Fruit fly (Drosophila melanogaster) whole organism, embryonic: ENCODE measurements around the gene CG8677.
A peak's percentile ranks its signal among the peaks of the same experiment; 100 is the strongest.

ENCODE experiments used
- Abd-B ChIP-seq: fragments of 200-800 bp; sonication (Bioruptor generic); optimal IDR thresholded peaks from 2 replicates; lab custom pipeline; 2018; ENCODE audit warnings: missing biosample characterization, mild to moderate bottlenecking, missing genetic modification characterization, moderate library complexity
- Blimp-1 ChIP-seq: fragments of 200-800 bp; sonication (Bioruptor generic); optimal IDR thresholded peaks from 3 replicates; lab custom pipeline; 2018; ENCODE audit warnings: missing biosample characterization, missing genetic modification characterization, mild to moderate bottlenecking, moderate library complexity, missing genetic modification reagents
- CG11398 ChIP-seq: fragments of 200-800 bp; sonication (Bioruptor generic); optimal IDR thresholded peaks from 2 replicates; lab custom pipeline; 2016; ENCODE audit warnings: missing biosample characterization, missing genetic modification characterization
- CG11695 ChIP-seq: fragments of 200-800 bp; sonication (Bioruptor generic); IDR thresholded peaks from 3 replicates; pipeline ENCODE4 v1.3.6; 2022; ENCODE audit warnings: missing biosample characterization, missing genetic modification characterization
- CG13287 ChIP-seq: fragments of 200-800 bp; sonication (Bioruptor generic); IDR thresholded peaks from 2 replicates; pipeline ENCODE4 v1.3.6; 2022; ENCODE audit warnings: missing biosample characterization, missing genetic modification characterization; ENCODE audit not compliant: partially characterized antibody
- CG14710 ChIP-seq: fragments of 200-800 bp; sonication (Bioruptor generic); optimal IDR thresholded peaks from 3 replicates; lab custom pipeline; 2019; ENCODE audit warnings: missing biosample characterization, mild to moderate bottlenecking, missing genetic modification characterization, moderate library complexity
- CG15514 ChIP-seq: fragments of 200-800 bp; sonication (Bioruptor generic); optimal IDR thresholded peaks from 3 replicates; lab custom pipeline; 2017; ENCODE audit warnings: missing biosample characterization, missing genetic modification characterization, mild to moderate bottlenecking, moderate library complexity, missing genetic modification reagents
- CG15696 ChIP-seq: fragments of 200-800 bp; sonication (Bioruptor generic); optimal IDR thresholded peaks from 2 replicates; lab custom pipeline; 2019; ENCODE audit warnings: missing biosample characterization, mild to moderate bottlenecking, missing genetic modification characterization, moderate library complexity
- CG1603 ChIP-seq: fragments of 200-800 bp; sonication (Bioruptor generic); optimal IDR thresholded peaks from 2 replicates; lab custom pipeline; 2019; ENCODE audit warnings: missing biosample characterization, mild to moderate bottlenecking, missing genetic modification characterization, moderate library complexity
- CG17186 ChIP-seq: fragments of 200-800 bp; sonication (Bioruptor generic); optimal IDR thresholded peaks from 3 replicates; lab custom pipeline; 2017; ENCODE audit warnings: missing biosample characterization, missing genetic modification reagents, missing genetic modification characterization
- CG18599 ChIP-seq: fragments of 200-800 bp; sonication (Bioruptor generic); optimal IDR thresholded peaks from 3 replicates; lab custom pipeline; 2017; ENCODE audit warnings: missing biosample characterization, missing genetic modification characterization, mild to moderate bottlenecking, moderate library complexity, missing genetic modification reagents
- CG18619 ChIP-seq: fragments of 200-800 bp; sonication (Bioruptor generic); optimal IDR thresholded peaks from 3 replicates; lab custom pipeline; 2017; ENCODE audit warnings: missing biosample characterization, mild to moderate bottlenecking, missing genetic modification characterization
- CG2712 ChIP-seq: fragments of 200-800 bp; optimal IDR thresholded peaks from 3 replicates; lab custom pipeline; 2019; ENCODE audit warnings: missing biosample characterization, mild to moderate bottlenecking, missing genetic modification characterization, moderate library complexity
- CG4360 ChIP-seq: fragments of 200-800 bp; sonication (Bioruptor generic); IDR thresholded peaks from 2 replicates; pipeline ENCODE4 v1.3.6; 2022; ENCODE audit warnings: missing biosample characterization, missing genetic modification characterization
- CG7271 ChIP-seq: fragments of 200-800 bp; sonication (Bioruptor generic); optimal IDR thresholded peaks from 2 replicates; lab custom pipeline; 2018; ENCODE audit warnings: missing biosample characterization, mild to moderate bottlenecking, missing genetic modification characterization, moderate library complexity
- CG8290 ChIP-seq, 3 experiments: fragments of 200-800 bp; sonication (Bioruptor generic); optimal IDR thresholded peaks; 2 replicates each; lab custom pipeline; 2016 to 2019; ENCODE audit warnings: missing biosample characterization in 3 of 3, missing genetic modification characterization in 3 of 3, mild to moderate bottlenecking in 2 of 3, moderate library complexity in 1 of 3
- CG8478 ChIP-seq: fragments of >200 bp; optimal IDR thresholded peaks from 2 replicates; lab custom pipeline; 2018
- CG9932 ChIP-seq: fragments of 200-800 bp; sonication (Bioruptor generic); IDR thresholded peaks from 2 replicates; pipeline ENCODE4 v1.3.6; 2022; ENCODE audit warnings: missing biosample characterization, missing genetic modification characterization
- Doc2 ChIP-seq: fragments of 200-800 bp; sonication (Bioruptor generic); IDR thresholded peaks from 2 replicates; pipeline ENCODE4 v1.3.6; 2022; ENCODE audit warnings: missing biosample characterization, missing genetic modification characterization
- Dref ChIP-seq: fragments of 200-800 bp; sonication (Bioruptor generic); IDR thresholded peaks from 2 replicates; pipeline ENCODE4 v1.3.6; 2022; ENCODE audit warnings: missing biosample characterization, missing genetic modification characterization
- E2f2 ChIP-seq: fragments of 200-800 bp; sonication (Bioruptor generic); IDR thresholded peaks from 2 replicates; pipeline ENCODE4 v1.3.6; 2022; ENCODE audit warnings: missing biosample characterization, missing genetic modification characterization
- Ets97D ChIP-seq: fragments of 200-800 bp; sonication (Bioruptor generic); optimal IDR thresholded peaks from 3 replicates; lab custom pipeline; 2016; ENCODE audit warnings: missing biosample characterization, missing genetic modification characterization
- Gug ChIP-seq: fragments of 200-800 bp; sonication (Bioruptor generic); IDR thresholded peaks from 4 replicates; pipeline ENCODE4 v1.3.6; 2022; ENCODE audit warnings: missing biosample characterization, missing genetic modification characterization
- HLH4C ChIP-seq: fragments of 200-800 bp; sonication (Bioruptor generic); IDR thresholded peaks from 3 replicates; pipeline ENCODE4 v1.3.6; 2022; ENCODE audit warnings: missing biosample characterization, missing genetic modification characterization; ENCODE audit not compliant: partially characterized antibody
- MBD-R2 ChIP-seq: fragments of 200-800 bp; sonication (Bioruptor generic); IDR thresholded peaks from 2 replicates; pipeline ENCODE4 v1.3.6; 2022; ENCODE audit warnings: missing biosample characterization, missing genetic modification characterization
- Nf-YC ChIP-seq: fragments of 200-800 bp; optimal IDR thresholded peaks from 3 replicates; lab custom pipeline; 2019; ENCODE audit warnings: missing biosample characterization, mild to moderate bottlenecking, missing genetic modification characterization, moderate library complexity
- Opbp ChIP-seq: fragments of 200-800 bp; sonication (Bioruptor generic); IDR thresholded peaks from 3 replicates; pipeline ENCODE4 v1.3.6; 2022; ENCODE audit warnings: missing biosample characterization, missing genetic modification characterization; ENCODE audit not compliant: partially characterized antibody
- Scr ChIP-seq: fragments of 200-800 bp; sonication (Bioruptor generic); IDR thresholded peaks from 2 replicates; pipeline ENCODE4 v1.3.6; 2022; ENCODE audit warnings: missing biosample characterization, missing genetic modification characterization; ENCODE audit not compliant: partially characterized antibody
- Sin3A ChIP-seq: fragments of >200 bp; optimal IDR thresholded peaks from 2 replicates; lab custom pipeline; 2018
- Sry-β ChIP-seq: fragments of 200-800 bp; sonication (Bioruptor generic); optimal IDR thresholded peaks from 2 replicates; lab custom pipeline; 2018; ENCODE audit warnings: missing biosample characterization, mild to moderate bottlenecking, missing genetic modification characterization, moderate library complexity
- Trl ChIP-seq, 3 experiments: fragments of >200 bp in 2 of 3; fragments of 200-800 bp in 1 of 3; sonication (Bioruptor generic) in 1 of 3; optimal IDR thresholded peaks; 2 replicates in 1 of 3; 3 replicates in 2 of 3; lab custom pipeline; 2016 to 2017; ENCODE audit warnings: missing biosample characterization in 1 of 3, missing genetic modification characterization in 1 of 3
- ash1 ChIP-seq: fragments of 200-800 bp; sonication (Bioruptor generic); optimal IDR thresholded peaks from 2 replicates; lab custom pipeline; 2018; ENCODE audit warnings: missing biosample characterization, mild to moderate bottlenecking, missing genetic modification characterization
- cg ChIP-seq: fragments of 200-800 bp; sonication (Bioruptor generic); optimal IDR thresholded peaks from 3 replicates; lab custom pipeline; 2019; ENCODE audit warnings: missing biosample characterization, mild to moderate bottlenecking, missing genetic modification characterization, moderate library complexity
- chm ChIP-seq: fragments of 200-800 bp; sonication (Bioruptor generic); IDR thresholded peaks from 2 replicates; pipeline ENCODE4 v1.3.6; 2022; ENCODE audit warnings: missing biosample characterization, missing genetic modification characterization
- crp ChIP-seq, 2 experiments: fragments of 200-800 bp; sonication (Bioruptor generic); optimal IDR thresholded peaks; 2 replicates in 1 of 2; 3 replicates in 1 of 2; lab custom pipeline; 2017; ENCODE audit warnings: missing biosample characterization in 2 of 2, missing genetic modification characterization in 2 of 2, mild to moderate bottlenecking in 1 of 2, moderate library complexity in 1 of 2
- cwo ChIP-seq: fragments of 200-800 bp; sonication (Bioruptor generic); optimal IDR thresholded peaks from 3 replicates; lab custom pipeline; 2017; ENCODE audit warnings: missing biosample characterization, missing genetic modification characterization, mild to moderate bottlenecking, moderate library complexity, missing genetic modification reagents
- dm ChIP-seq: fragments of 200-800 bp; sonication (Bioruptor generic); optimal IDR thresholded peaks from 3 replicates; lab custom pipeline; 2016; ENCODE audit warnings: missing biosample characterization, missing genetic modification characterization
- ftz-f1 ChIP-seq: fragments of 200-800 bp; sonication (Bioruptor generic); optimal IDR thresholded peaks from 2 replicates; lab custom pipeline; 2016; ENCODE audit warnings: missing biosample characterization, missing genetic modification characterization
- hkb ChIP-seq, 2 experiments: fragments of 200-800 bp in 1 of 2; fragments of >200 bp in 1 of 2; sonication (Bioruptor generic) in 1 of 2; IDR thresholded peaks in 1 of 2; optimal IDR thresholded peaks in 1 of 2; 2 replicates each; pipeline versions ENCODE4 v1.3.6 to Lab custom; 2017 to 2022; ENCODE audit warnings: missing biosample characterization in 1 of 2, missing genetic modification characterization in 1 of 2
- jing ChIP-seq: fragments of 200-800 bp; sonication (Bioruptor generic); optimal IDR thresholded peaks from 2 replicates; lab custom pipeline; 2018; ENCODE audit warnings: missing biosample characterization, mild to moderate bottlenecking, missing genetic modification characterization
- lmd ChIP-seq: fragments of 200-800 bp; sonication (Bioruptor generic); IDR thresholded peaks from 2 replicates; pipeline ENCODE4 v1.3.6; 2022; ENCODE audit warnings: missing biosample characterization, missing genetic modification characterization
- nerfin-2 ChIP-seq: fragments of 200-800 bp; sonication (Bioruptor generic); IDR thresholded peaks from 2 replicates; pipeline ENCODE4 v1.3.6; 2022; ENCODE audit warnings: missing biosample characterization, missing genetic modification characterization; ENCODE audit not compliant: partially characterized antibody
- oc ChIP-seq: fragments of 200-800 bp; sonication (Bioruptor generic); optimal IDR thresholded peaks from 2 replicates; lab custom pipeline; 2018; ENCODE audit warnings: missing biosample characterization, mild to moderate bottlenecking, missing genetic modification characterization, moderate library complexity
- odd ChIP-seq: fragments of 200-800 bp; sonication (Bioruptor generic); optimal IDR thresholded peaks from 2 replicates; lab custom pipeline; 2017; ENCODE audit warnings: missing biosample characterization, mild to moderate bottlenecking, missing genetic modification characterization
- pfk ChIP-seq: fragments of 200-800 bp; sonication (Bioruptor generic); optimal IDR thresholded peaks from 2 replicates; lab custom pipeline; 2018; ENCODE audit warnings: missing biosample characterization, mild to moderate bottlenecking, missing genetic modification characterization, moderate library complexity
- shn ChIP-seq: fragments of 200-800 bp; sonication (Bioruptor generic); optimal IDR thresholded peaks from 3 replicates; lab custom pipeline; 2016; ENCODE audit warnings: missing biosample characterization, missing genetic modification characterization
- slou ChIP-seq: fragments of 200-800 bp; sonication (Bioruptor generic); optimal IDR thresholded peaks from 3 replicates; lab custom pipeline; 2016; ENCODE audit warnings: missing biosample characterization, missing genetic modification characterization

The CG8677 gene

dm6 chr2L:21218240-21218911, 2.7 kb upstream of the CG8677 start, which contains the start of gene CG8679 (continued):
- TF ChIP-seq Ets97D (GFP tag; lab: Kevin White, UChicago) (peak; percentile 37), dm (GFP tag; lab: Kevin White, UChicago) (peak; percentile 45), Opbp (GFP tag; lab: Robert Waterston, UW) (0 out of 3 replicates have a peak, but pooled peaks have one; percentile 51), Trl (optimal IDR thresholded peaks at IDR 0.05; lab: Kevin White, UChicago) (peak in 1 of 2 experiments; percentile 48), Trl (GFP tag; optimal IDR thresholded peaks at IDR 0.05; lab: Kevin White, UChicago) (no peak), slou (GFP tag; lab: Kevin White, UChicago) (no peak), jing (GFP tag; lab: Kevin White, UChicago) (no peak), Scr (GFP tag; lab: Robert Waterston, UW) (peak; percentile 46), E2f2 (GFP tag; lab: Robert Waterston, UW) (peak; percentile 97), CG7271 (no peak), CG8478 (lab: Kevin White, UChicago) (no peak), Sry-β (GFP tag; lab: Kevin White, UChicago) (peak; percentile 63), CG2712 (tag; lab: Kevin White, UChicago) (peak; percentile 16), nerfin-2 (GFP tag; lab: Robert Waterston, UW) (no peak), CG11695 (GFP tag; lab: Robert Waterston, UW) (peak; percentile 8; the same call in 1 of the 3 replicates), cwo (peak; percentile 84), CG9932 (GFP tag; lab: Robert Waterston, UW) (0 out of 2 replicates have a peak, but pooled peaks have one; percentile 25), CG11398 (peak; percentile 31), pfk (GFP tag; lab: Kevin White, UChicago) (no peak), Nf-YC (peak; percentile 34), CG15514 (GFP tag; lab: Kevin White, UChicago) (peak; percentile 98), shn (GFP tag; lab: Kevin White, UChicago) (no peak), CG4360 (GFP tag; lab: Robert Waterston, UW) (0 out of 2 replicates have a peak, but pooled peaks have one; percentile 26), hkb (optimal IDR thresholded peaks at IDR 0.05; lab: Kevin White, UChicago) (no peak), hkb (GFP tag; IDR thresholded peaks at IDR 0.05; lab: Robert Waterston, UW) (peak; percentile 21; the same call in 1 of the 2 replicates), CG8290 (GFP tag; optimal IDR thresholded peaks at IDR 0.05; lab: Kevin White, UChicago) (peak; percentile 28), CG8290 (tag; optimal IDR thresholded peaks at IDR 0.05; lab: Kevin White, UChicago) (peak in 1 of 2 experiments; percentile 55), CG13287 (GFP tag; lab: Robert Waterston, UW) (peak; percentile 69), Doc2 (no peak), CG14710 (peak; percentile 39), CG17186 (GFP tag; lab: Kevin White, UChicago) (peak; percentile 67), CG18619 (GFP tag; lab: Kevin White, UChicago) (no peak), CG15696 (tag; lab: Kevin White, UChicago) (no peak), cg (no peak), Abd-B (GFP tag; lab: Kevin White, UChicago) (no peak), Blimp-1 (GFP tag; lab: Kevin White, UChicago) (no peak), MBD-R2 (GFP tag; lab: Robert Waterston, UW) (peak; percentile 80), odd (GFP tag; lab: Kevin White, UChicago) (peak; percentile 23), CG1603 (tag; lab: Kevin White, UChicago) (peak; percentile 83), Gug (GFP tag; lab: Robert Waterston, UW) (no peak), HLH4C (GFP tag; lab: Robert Waterston, UW) (peak; percentile 35; the same call in 1 of the 3 replicates), Sin3A (lab: Kevin White, UChicago) (peak; percentile 79), crp (GFP tag; optimal IDR thresholded peaks at IDR 0.05; lab: Kevin White, UChicago) (peak in 1 of 2 experiments; percentile 35), oc (tag; lab: Kevin White, UChicago) (no peak), ftz-f1 (GFP tag; lab: Kevin White, UChicago) (peak; percentile 97), ash1 (GFP tag; lab: Kevin White, UChicago) (peak; percentile 5), CG18599 (GFP tag; lab: Kevin White, UChicago) (peak; percentile 20), chm (GFP tag; lab: Robert Waterston, UW) (0 out of 2 replicates have a peak, but pooled peaks have one; percentile 26), Dref (peak; percentile 35), lmd (GFP tag; lab: Robert Waterston, UW) (no peak)
